Worm (Caenorhabditis elegans) whole organism, L3 larva: ENCODE data around the gene atf-6.

Source experiments
- R02D3.7 ChIP-seq: fragments of 150-350 bp; optimal IDR thresholded peaks from 2 replicates; lab custom pipeline; 2014; ENCODE audit warnings: missing biosample characterization, missing genetic modification characterization
- ZK546.5 ChIP-seq: sonication (generic microtip); optimal IDR thresholded peaks from 2 replicates; lab custom pipeline; 2017; ENCODE audit warnings: missing biosample characterization, missing genetic modification characterization
- aly-2 ChIP-seq: fragments of 150-350 bp; optimal IDR thresholded peaks from 2 replicates; lab custom pipeline; 2014; ENCODE audit warnings: missing biosample characterization, missing genetic modification characterization
- ama-1 ChIP-seq: fragments of 150-350 bp; optimal IDR thresholded peaks from 2 replicates; lab custom pipeline; 2018
- ceh-28 ChIP-seq: fragments of 150-350 bp; optimal IDR thresholded peaks from 2 replicates; lab custom pipeline; 2014; ENCODE audit warnings: missing biosample characterization, missing genetic modification reagents, missing genetic modification characterization
- ceh-82 ChIP-seq: fragments of 150-350 bp; optimal IDR thresholded peaks from 2 replicates; lab custom pipeline; 2014; ENCODE audit warnings: missing biosample characterization, missing genetic modification characterization
- daf-12 ChIP-seq: fragments of 150-350 bp; optimal IDR thresholded peaks from 2 replicates; lab custom pipeline; 2014; ENCODE audit warnings: missing biosample characterization, missing genetic modification reagents, missing genetic modification characterization
- egl-27 ChIP-seq: sonication (generic microtip); optimal IDR thresholded peaks from 4 replicates; lab custom pipeline; 2017; ENCODE audit warnings: missing biosample characterization, missing genetic modification reagents, missing genetic modification characterization
- egl-5 ChIP-seq: fragments of 150-350 bp; optimal IDR thresholded peaks from 2 replicates; lab custom pipeline; 2017; ENCODE audit warnings: missing biosample characterization, missing genetic modification reagents, missing genetic modification characterization, inconsistent platforms
- elt-1 ChIP-seq: fragments of 150-350 bp; optimal IDR thresholded peaks from 2 replicates; lab custom pipeline; 2014; ENCODE audit warnings: missing biosample characterization, missing genetic modification characterization
- elt-2 ChIP-seq: sonication (generic microtip); optimal IDR thresholded peaks from 2 replicates; lab custom pipeline; 2016; ENCODE audit warnings: missing genetic modification reagents, mild to moderate bottlenecking, missing genetic modification characterization, missing compliant biosample characterization
- elt-3 ChIP-seq, 3 experiments: fragments of 150-350 bp in 1 of 3; sonication (generic microtip) in 2 of 3; optimal IDR thresholded peaks; 2 replicates in 2 of 3; 4 replicates in 1 of 3; lab custom pipeline; 2014 to 2017; ENCODE audit warnings: missing biosample characterization in 3 of 3, missing genetic modification characterization in 3 of 3
- eor-1 ChIP-seq, 2 experiments: fragments of 150-350 bp; optimal IDR thresholded peaks; 2 replicates each; lab custom pipeline; 2014 to 2018; ENCODE audit warnings: missing biosample characterization in 2 of 2, missing genetic modification characterization in 2 of 2
- fkh-10 ChIP-seq: sonication (generic microtip); optimal IDR thresholded peaks from 2 replicates; lab custom pipeline; 2017; ENCODE audit warnings: missing biosample characterization, missing genetic modification reagents, missing genetic modification characterization
- fos-1 ChIP-seq: fragments of 150-350 bp; optimal IDR thresholded peaks from 2 replicates; lab custom pipeline; 2014; ENCODE audit warnings: missing biosample characterization, missing genetic modification characterization
- hmg-11 ChIP-seq: sonication (generic microtip); optimal IDR thresholded peaks from 2 replicates; lab custom pipeline; 2016; ENCODE audit warnings: missing genetic modification characterization, missing compliant biosample characterization
- jun-1 ChIP-seq: fragments of 150-350 bp; optimal IDR thresholded peaks from 2 replicates; lab custom pipeline; 2014; ENCODE audit warnings: missing biosample characterization, missing genetic modification reagents, missing genetic modification characterization
- lin-15B ChIP-seq: fragments of 150-350 bp; optimal IDR thresholded peaks from 2 replicates; lab custom pipeline; 2014; ENCODE audit warnings: missing biosample characterization, missing genetic modification characterization
- lin-39 ChIP-seq: fragments of 150-350 bp; optimal IDR thresholded peaks from 2 replicates; lab custom pipeline; 2018; ENCODE audit warnings: missing biosample characterization, missing genetic modification reagents, missing genetic modification characterization
- lsy-12 ChIP-seq: sonication (generic microtip); optimal IDR thresholded peaks from 2 replicates; lab custom pipeline; 2016; ENCODE audit warnings: mild to moderate bottlenecking, missing genetic modification characterization, missing compliant biosample characterization
- nfya-1 ChIP-seq: sonication (generic microtip); optimal IDR thresholded peaks from 2 replicates; lab custom pipeline; 2017; ENCODE audit warnings: missing genetic modification characterization, mild to moderate bottlenecking, missing compliant biosample characterization, antibody characterized with exemption, moderate library complexity; ENCODE audit not compliant: insufficient read depth
- nhr-12 ChIP-seq: fragments of 150-350 bp; optimal IDR thresholded peaks from 2 replicates; lab custom pipeline; 2014; ENCODE audit warnings: missing biosample characterization, missing genetic modification characterization
- nhr-23 ChIP-seq: fragments of 150-350 bp; optimal IDR thresholded peaks from 2 replicates; lab custom pipeline; 2014; ENCODE audit warnings: missing biosample characterization, missing genetic modification reagents, missing genetic modification characterization
- nhr-237 ChIP-seq: fragments of 150-350 bp; optimal IDR thresholded peaks from 2 replicates; lab custom pipeline; 2014; ENCODE audit warnings: missing biosample characterization, missing genetic modification characterization
- nhr-25 ChIP-seq: sonication (generic microtip); optimal IDR thresholded peaks from 2 replicates; lab custom pipeline; 2017; ENCODE audit warnings: missing biosample characterization, missing genetic modification characterization
- nhr-28 ChIP-seq: fragments of 150-350 bp; optimal IDR thresholded peaks from 2 replicates; lab custom pipeline; 2014; ENCODE audit warnings: missing biosample characterization, missing genetic modification characterization
- nhr-43 ChIP-seq: sonication (generic microtip); optimal IDR thresholded peaks from 2 replicates; lab custom pipeline; 2016; ENCODE audit warnings: mild to moderate bottlenecking, missing genetic modification characterization, missing compliant biosample characterization; ENCODE audit not compliant: poor library complexity, severe bottlenecking
- nhr-67 ChIP-seq: fragments of 150-350 bp; optimal IDR thresholded peaks from 2 replicates; lab custom pipeline; 2014; ENCODE audit warnings: missing biosample characterization, missing genetic modification characterization
- nhr-76 ChIP-seq: fragments of 150-350 bp; sonication (generic microtip); optimal IDR thresholded peaks from 5 replicates; lab custom pipeline; 2014; ENCODE audit warnings: missing biosample characterization, missing genetic modification characterization
- nhr-77 ChIP-seq: fragments of 150-350 bp; optimal IDR thresholded peaks from 2 replicates; lab custom pipeline; 2014; ENCODE audit warnings: missing biosample characterization, missing genetic modification characterization
- pha-4 ChIP-seq: fragments of 150-350 bp; optimal IDR thresholded peaks from 2 replicates; lab custom pipeline; 2014; ENCODE audit warnings: missing biosample characterization, missing genetic modification reagents, missing genetic modification characterization
- pqm-1 ChIP-seq: fragments of 150-350 bp; optimal IDR thresholded peaks from 2 replicates; lab custom pipeline; 2017; ENCODE audit warnings: missing biosample characterization, missing genetic modification characterization, inconsistent platforms
- sea-2 ChIP-seq: fragments of 150-350 bp; sonication (generic microtip); optimal IDR thresholded peaks from 4 replicates; lab custom pipeline; 2014; ENCODE audit warnings: missing biosample characterization, missing genetic modification reagents, missing genetic modification characterization
- skn-1 ChIP-seq: fragments of 150-350 bp; optimal IDR thresholded peaks from 2 replicates; lab custom pipeline; 2014; ENCODE audit warnings: missing biosample characterization, missing genetic modification characterization
- snpc-4 ChIP-seq: fragments of 150-350 bp; optimal IDR thresholded peaks from 2 replicates; lab custom pipeline; 2014; ENCODE audit warnings: missing biosample characterization, missing genetic modification characterization
- tbx-2 ChIP-seq: sonication (generic microtip); optimal IDR thresholded peaks from 2 replicates; lab custom pipeline; 2016; ENCODE audit warnings: mild to moderate bottlenecking, missing genetic modification characterization, missing compliant biosample characterization
- unc-39 ChIP-seq: sonication (generic microtip); optimal IDR thresholded peaks from 4 replicates; lab custom pipeline; 2017; ENCODE audit warnings: missing biosample characterization, missing genetic modification characterization
- unc-62 ChIP-seq: fragments of 150-350 bp; sonication (generic microtip); optimal IDR thresholded peaks from 4 replicates; lab custom pipeline; 2014; ENCODE audit warnings: missing biosample characterization, missing genetic modification reagents, missing genetic modification characterization
- zag-1 ChIP-seq: fragments of 150-350 bp; optimal IDR thresholded peaks from 2 replicates; lab custom pipeline; 2014; ENCODE audit warnings: missing biosample characterization, missing genetic modification characterization
- ztf-11 ChIP-seq: fragments of 150-350 bp; optimal IDR thresholded peaks from 2 replicates; lab custom pipeline; 2014; ENCODE audit warnings: missing biosample characterization, missing genetic modification characterization
- ztf-4 ChIP-seq: fragments of 150-350 bp; optimal IDR thresholded peaks from 2 replicates; lab custom pipeline; 2014; ENCODE audit warnings: missing biosample characterization, missing genetic modification characterization

Gene atf-6

DNA sequence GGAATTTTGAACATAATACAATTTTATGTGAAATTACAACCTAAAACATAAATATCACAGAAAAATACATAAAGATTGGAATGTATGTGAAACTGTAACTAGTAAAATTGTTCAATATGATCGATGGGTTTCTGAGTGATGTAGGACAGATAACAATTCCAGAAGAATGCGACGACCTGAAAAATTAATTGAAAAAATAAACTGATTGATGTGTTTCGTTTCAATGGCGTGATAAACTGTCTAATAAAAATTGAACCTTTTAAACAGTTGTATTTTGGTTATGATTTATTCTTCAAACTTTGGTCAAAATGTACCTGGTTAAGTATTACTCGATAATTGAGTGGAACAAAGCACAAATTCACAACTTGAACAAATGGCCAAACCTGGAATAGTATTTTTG lies 29.5 kb upstream of the atf-6 start:
- TF ChIP-seq nhr-67 (tag; lab: Kevin White, UChicago) (no peak), nhr-23 (tag; lab: Kevin White, UChicago) (no peak), elt-3 (tag; optimal IDR thresholded peaks at IDR 0.05; lab: Kevin White, UChicago) (no peak), nhr-43 (tag; lab: Kevin White, UChicago) (no peak), elt-2 (tag; lab: Kevin White, UChicago) (no peak), hmg-11 (no peak), jun-1 (tag; lab: Kevin White, UChicago) (no peak), nhr-12 (no peak), nhr-237 (tag; lab: Kevin White, UChicago) (no peak), pqm-1 (no peak)

DNA sequence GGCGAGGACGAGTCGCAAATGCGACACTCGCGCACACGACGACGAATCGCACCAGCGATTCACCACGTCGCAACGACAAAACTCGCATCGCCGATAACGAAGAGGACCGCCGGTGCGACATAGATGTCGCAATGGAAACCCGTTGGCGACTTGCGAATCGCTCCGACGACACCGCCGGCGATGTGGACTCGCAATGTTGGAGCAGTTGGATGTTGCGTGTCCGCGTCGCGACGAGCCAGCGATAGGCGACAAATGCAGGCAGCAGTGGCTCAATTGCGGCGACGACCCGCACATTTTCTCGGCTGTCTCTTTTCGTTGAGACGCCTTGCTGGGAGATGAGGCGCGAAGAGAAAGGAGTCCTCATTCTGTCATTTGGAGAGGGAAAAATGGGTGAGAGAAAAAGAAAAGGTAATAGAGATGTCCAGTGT lies 28.6 kb upstream of the atf-6 start:
- no peak for TF ChIP-seq unc-62
- TF ChIP-seq ztf-11 (tag; lab: Kevin White, UChicago) = no peak
- TF ChIP-seq lin-15B (tag; lab: Kevin White, UChicago) = peak; percentile 34
- TF ChIP-seq eor-1 (tag; optimal IDR thresholded peaks at IDR 0.05; lab: Kevin White, UChicago) = no peak
- no peak for TF ChIP-seq ceh-28 (tag; lab: Kevin White, UChicago)
- no peak for TF ChIP-seq elt-1 (tag; lab: Kevin White, UChicago)
- no peak for TF ChIP-seq lsy-12
- TF ChIP-seq daf-12 (tag; lab: Kevin White, UChicago) = no peak
- TF ChIP-seq hmg-11 = peak; percentile 37
- TF ChIP-seq nhr-25 (tag; lab: Kevin White, UChicago) = no peak
- no peak for TF ChIP-seq elt-3 (tag; optimal IDR thresholded peaks at IDR 0.05; lab: Kevin White, UChicago)
- TF ChIP-seq ztf-4 (tag; lab: Kevin White, UChicago) = no peak
- no peak for TF ChIP-seq ceh-82 (tag; lab: Kevin White, UChicago)
- peak; percentile 74 for TF ChIP-seq lin-39 (tag; lab: Kevin White, UChicago)
- TF ChIP-seq unc-39 = no peak
- no peak for TF ChIP-seq sea-2 (GFP tag; lab: Kevin White, UChicago)
- no peak for TF ChIP-seq nhr-23 (tag; lab: Kevin White, UChicago)
- TF ChIP-seq fos-1 (tag; lab: Kevin White, UChicago) = no peak
- TF ChIP-seq nhr-76 = no peak
- no peak for TF ChIP-seq pqm-1
- TF ChIP-seq R02D3.7 (tag; lab: Kevin White, UChicago) = no peak
- peak; percentile 49 for TF ChIP-seq nfya-1 (tag; lab: Kevin White, UChicago)
- TF ChIP-seq fkh-10 = no peak
- TF ChIP-seq ZK546.5 (tag; lab: Kevin White, UChicago) = no peak
- no peak for TF ChIP-seq nhr-28 (tag; lab: Kevin White, UChicago)
- no peak for TF ChIP-seq snpc-4
- TF ChIP-seq aly-2 (tag; lab: Kevin White, UChicago) = no peak
- TF ChIP-seq zag-1 (tag; lab: Kevin White, UChicago) = no peak
- TF ChIP-seq nhr-77 (tag; lab: Kevin White, UChicago) = no peak
- TF ChIP-seq egl-5 (tag; lab: Kevin White, UChicago) = peak; percentile 28
- TF ChIP-seq skn-1 (tag; lab: Kevin White, UChicago) = no peak
- peak; percentile 3 for TF ChIP-seq pha-4
- TF ChIP-seq nhr-237 (tag; lab: Kevin White, UChicago) = no peak

DNA sequence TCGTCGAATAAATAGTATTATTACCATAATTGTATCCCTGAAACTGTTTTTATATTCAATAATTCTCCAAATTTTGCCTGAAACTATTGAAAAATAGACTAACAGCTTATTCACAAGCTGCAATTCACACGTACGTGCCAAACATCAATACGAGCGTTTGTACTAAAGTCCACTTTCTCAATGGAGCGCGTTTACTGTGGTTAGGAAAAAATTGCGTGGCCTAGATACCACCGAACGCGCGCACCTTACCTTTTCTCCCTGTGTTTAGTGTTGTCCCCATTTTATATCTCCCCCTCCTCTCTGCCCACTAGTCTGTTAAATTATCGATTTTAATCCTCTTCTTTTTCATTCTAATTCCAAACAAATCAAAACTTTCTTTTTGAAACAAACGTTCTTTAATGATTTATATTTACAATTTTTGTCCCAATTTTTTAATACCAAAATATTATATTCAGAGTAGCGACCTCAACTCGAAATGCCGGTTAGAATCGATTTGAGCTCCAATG lies 26.4 kb upstream of the atf-6 start, which contains the start of the genes T18D3.9 and T18D3.1:
Gene T18D3.9 (minus strand): TSS at position 168 of the 506 bp plus-strand sequence.
Gene T18D3.1 (plus strand): TSS at position 456 of the 506 bp plus-strand sequence.
- TF ChIP-seq tbx-2 (no peak), egl-5 (tag; lab: Kevin White, UChicago) (peak; percentile 8), elt-2 (tag; lab: Kevin White, UChicago) (peak; percentile 33), ztf-4 (tag; lab: Kevin White, UChicago) (no peak), nhr-25 (tag; lab: Kevin White, UChicago) (peak; percentile 67), aly-2 (tag; lab: Kevin White, UChicago) (no peak), nhr-23 (tag; lab: Kevin White, UChicago) (peak; percentile 83), nfya-1 (tag; lab: Kevin White, UChicago) (peak; percentile 51), lin-15B (tag; lab: Kevin White, UChicago) (peak; percentile 60), fkh-10 (no peak), nhr-43 (tag; lab: Kevin White, UChicago) (peak; percentile 41), jun-1 (tag; lab: Kevin White, UChicago) (no peak), ZK546.5 (tag; lab: Kevin White, UChicago) (no peak), ceh-28 (tag; lab: Kevin White, UChicago) (peak; percentile 9), pqm-1 (peak; percentile 39), hmg-11 (peak; percentile 53), lin-39 (tag; lab: Kevin White, UChicago) (peak; percentile 58), egl-27 (tag; lab: Kevin White, UChicago) (no peak), pha-4 (peak; percentile 85), nhr-28 (tag; lab: Kevin White, UChicago) (no peak), ama-1 (no peak)
- TF ChIP-seq, all 47 proteins: peak for 12
